Fruit fly (Drosophila melanogaster) whole organism, embryonic: ENCODE results near the gene Cadps.

ENCODE experiments used
- Ada2b ChIP-seq: fragments of 200-800 bp; sonication (Bioruptor generic); IDR thresholded peaks from 2 replicates; pipeline ENCODE4 v1.3.6; 2022; ENCODE audit warnings: missing biosample characterization, missing genetic modification characterization
- Asciz ChIP-seq: fragments of 200-800 bp; sonication (Bioruptor generic); optimal IDR thresholded peaks from 2 replicates; lab custom pipeline; 2017; ENCODE audit warnings: missing biosample characterization, mild to moderate bottlenecking, missing genetic modification characterization, missing genetic modification reagents
- BEAF-32 ChIP-seq: fragments of 200-800 bp; sonication (Bioruptor generic); optimal IDR thresholded peaks from 3 replicates; lab custom pipeline; 2017; ENCODE audit warnings: missing biosample characterization, missing genetic modification characterization, mild to moderate bottlenecking, moderate library complexity, missing genetic modification reagents
- BtbVII ChIP-seq: fragments of 200-800 bp; sonication (Bioruptor generic); optimal IDR thresholded peaks from 3 replicates; lab custom pipeline; 2017; ENCODE audit warnings: missing biosample characterization, mild to moderate bottlenecking, missing genetic modification characterization
- CG1024 ChIP-seq: fragments of 200-800 bp; sonication (Bioruptor generic); IDR thresholded peaks from 2 replicates; pipeline ENCODE4 v1.3.6; 2022; ENCODE audit warnings: missing biosample characterization, missing genetic modification characterization
- CG10267 ChIP-seq: fragments of 200-800 bp; sonication (Bioruptor generic); optimal IDR thresholded peaks from 2 replicates; lab custom pipeline; 2018; ENCODE audit warnings: missing biosample characterization, mild to moderate bottlenecking, missing genetic modification characterization, moderate library complexity
- CG11085 ChIP-seq: fragments of 200-800 bp; sonication (Bioruptor generic); IDR thresholded peaks from 2 replicates; pipeline ENCODE4 v1.3.6; 2022; ENCODE audit warnings: missing biosample characterization, missing genetic modification characterization
- CG11504 ChIP-seq: fragments of 200-800 bp; sonication (Bioruptor generic); optimal IDR thresholded peaks from 3 replicates; lab custom pipeline; 2019; ENCODE audit warnings: missing biosample characterization, mild to moderate bottlenecking, missing genetic modification characterization, moderate library complexity
- CG11696 ChIP-seq: fragments of 200-800 bp; sonication (Bioruptor generic); IDR thresholded peaks from 2 replicates; pipeline ENCODE4 v1.3.6; 2022; ENCODE audit warnings: missing biosample characterization, missing genetic modification characterization
- CG11723 ChIP-seq: fragments of 200-800 bp; sonication (Bioruptor generic); optimal IDR thresholded peaks from 2 replicates; lab custom pipeline; 2017; ENCODE audit warnings: missing biosample characterization, mild to moderate bottlenecking, missing genetic modification characterization
- CG13775 ChIP-seq: fragments of 200-800 bp; sonication (Bioruptor generic); optimal IDR thresholded peaks from 3 replicates; lab custom pipeline; 2017; ENCODE audit warnings: missing biosample characterization, mild to moderate bottlenecking, missing genetic modification characterization
- CG1603 ChIP-seq: fragments of 200-800 bp; sonication (Bioruptor generic); optimal IDR thresholded peaks from 2 replicates; lab custom pipeline; 2019; ENCODE audit warnings: missing biosample characterization, mild to moderate bottlenecking, missing genetic modification characterization, moderate library complexity
- CG16815 ChIP-seq: fragments of 200-800 bp; sonication (Bioruptor generic); optimal IDR thresholded peaks from 3 replicates; lab custom pipeline; 2017; ENCODE audit warnings: missing biosample characterization, mild to moderate bottlenecking, missing genetic modification characterization
- CG18476 ChIP-seq: fragments of 200-800 bp; sonication (Bioruptor generic); optimal IDR thresholded peaks from 2 replicates; lab custom pipeline; 2016; ENCODE audit warnings: missing biosample characterization, mild to moderate bottlenecking, missing genetic modification characterization
- CG2116 ChIP-seq: fragments of 200-800 bp; sonication (Bioruptor generic); optimal IDR thresholded peaks from 3 replicates; lab custom pipeline; 2018; ENCODE audit warnings: missing biosample characterization, mild to moderate bottlenecking, missing genetic modification characterization
- CG3995 ChIP-seq: fragments of 200-800 bp; sonication (Bioruptor generic); optimal IDR thresholded peaks from 3 replicates; lab custom pipeline; 2016; ENCODE audit warnings: missing biosample characterization, missing genetic modification characterization
- CG4617 ChIP-seq: fragments of 200-800 bp; sonication (Bioruptor generic); optimal IDR thresholded peaks from 3 replicates; lab custom pipeline; 2016; ENCODE audit warnings: missing biosample characterization, missing genetic modification characterization, borderline replicate concordance
- CG4854 ChIP-seq: fragments of 200-800 bp; sonication (Bioruptor generic); optimal IDR thresholded peaks from 2 replicates; lab custom pipeline; 2016; ENCODE audit warnings: missing biosample characterization, missing genetic modification characterization, inconsistent platforms
- CG6813 ChIP-seq: fragments of 200-800 bp; sonication (Bioruptor generic); optimal IDR thresholded peaks from 2 replicates; lab custom pipeline; 2017; ENCODE audit warnings: missing biosample characterization, missing genetic modification characterization, mild to moderate bottlenecking, moderate library complexity, missing genetic modification reagents
- CG7357 ChIP-seq: fragments of 200-800 bp; sonication (Bioruptor generic); IDR thresholded peaks from 3 replicates; pipeline ENCODE4 v1.3.6; 2022; ENCODE audit warnings: missing biosample characterization, missing genetic modification characterization
- CG7745 ChIP-seq: fragments of 200-800 bp; sonication (Bioruptor generic); optimal IDR thresholded peaks from 2 replicates; lab custom pipeline; 2018; ENCODE audit warnings: missing biosample characterization, mild to moderate bottlenecking, missing genetic modification characterization, moderate library complexity
- CG7928 ChIP-seq: fragments of 200-800 bp; sonication (Bioruptor generic); optimal IDR thresholded peaks from 2 replicates; lab custom pipeline; 2017; ENCODE audit warnings: missing biosample characterization, mild to moderate bottlenecking, missing genetic modification characterization
- CG8359 ChIP-seq: fragments of 200-800 bp; sonication (Bioruptor generic); optimal IDR thresholded peaks from 2 replicates; lab custom pipeline; 2017; ENCODE audit warnings: missing biosample characterization, mild to moderate bottlenecking, missing genetic modification characterization, borderline replicate concordance
- Camta ChIP-seq: fragments of 200-800 bp; sonication (Bioruptor generic); optimal IDR thresholded peaks from 2 replicates; lab custom pipeline; 2016; ENCODE audit warnings: missing biosample characterization, missing genetic modification characterization
- Dp ChIP-seq: fragments of 200-800 bp; sonication (Bioruptor generic); optimal IDR thresholded peaks from 2 replicates; lab custom pipeline; 2018; ENCODE audit warnings: missing biosample characterization, mild to moderate bottlenecking, missing genetic modification characterization, moderate library complexity
- Ets97D ChIP-seq: fragments of 200-800 bp; sonication (Bioruptor generic); optimal IDR thresholded peaks from 3 replicates; lab custom pipeline; 2016; ENCODE audit warnings: missing biosample characterization, missing genetic modification characterization
- GATAe ChIP-seq: fragments of 200-800 bp; sonication (Bioruptor generic); conservative IDR thresholded peaks from 2 replicates; pipeline ENCODE4 v1.3.6; 2022; ENCODE audit warnings: missing biosample characterization, missing genetic modification characterization
- HmgD ChIP-seq: fragments of 200-800 bp; sonication (Bioruptor generic); optimal IDR thresholded peaks from 3 replicates; lab custom pipeline; 2016; ENCODE audit warnings: missing biosample characterization, missing genetic modification characterization
- Jarid2 ChIP-seq: fragments of 200-800 bp; sonication (Bioruptor generic); optimal IDR thresholded peaks from 3 replicates; lab custom pipeline; 2017; ENCODE audit warnings: mild to moderate bottlenecking, missing biosample characterization, missing genetic modification reagents, missing genetic modification characterization
- Kr ChIP-seq: fragments of 200-800 bp; sonication (Bioruptor generic); optimal IDR thresholded peaks from 2 replicates; lab custom pipeline; 2017; ENCODE audit warnings: missing biosample characterization, mild to moderate bottlenecking, missing genetic modification characterization
- NFAT ChIP-seq: fragments of 200-800 bp; sonication (Bioruptor generic); IDR thresholded peaks from 2 replicates; pipeline ENCODE4 v1.3.6; 2022; ENCODE audit warnings: missing biosample characterization, missing genetic modification characterization
- Pdp1 ChIP-seq, 2 experiments: fragments of 200-800 bp; sonication (Bioruptor generic); optimal IDR thresholded peaks; 3 replicates each; lab custom pipeline; 2016; ENCODE audit warnings: missing biosample characterization in 2 of 2, missing genetic modification characterization in 2 of 2, mild to moderate bottlenecking in 1 of 2, moderate library complexity in 1 of 2
- bowl ChIP-seq: fragments of 200-800 bp; sonication (Bioruptor generic); IDR thresholded peaks from 2 replicates; pipeline ENCODE4 v1.3.6; 2022; ENCODE audit warnings: missing biosample characterization, missing genetic modification characterization
- danr ChIP-seq: fragments of 200-800 bp; sonication (Bioruptor generic); IDR thresholded peaks from 2 replicates; pipeline ENCODE4 v1.3.6; 2022; ENCODE audit warnings: missing biosample characterization, missing genetic modification characterization
- dm ChIP-seq: fragments of 200-800 bp; sonication (Bioruptor generic); optimal IDR thresholded peaks from 3 replicates; lab custom pipeline; 2016; ENCODE audit warnings: missing biosample characterization, missing genetic modification characterization
- dmrt11E ChIP-seq: fragments of 200-800 bp; sonication (Bioruptor generic); optimal IDR thresholded peaks from 3 replicates; lab custom pipeline; 2018; ENCODE audit warnings: missing biosample characterization, mild to moderate bottlenecking, missing genetic modification characterization, moderate library complexity
- ems ChIP-seq: fragments of 200-800 bp; sonication (Bioruptor generic); optimal IDR thresholded peaks from 3 replicates; lab custom pipeline; 2016; ENCODE audit warnings: missing biosample characterization, missing genetic modification characterization
- gcm2 ChIP-seq: fragments of 200-800 bp; sonication (Bioruptor generic); optimal IDR thresholded peaks from 2 replicates; lab custom pipeline; 2016; ENCODE audit warnings: missing biosample characterization, missing genetic modification characterization
- gem ChIP-seq: fragments of 200-800 bp; sonication (Bioruptor generic); optimal IDR thresholded peaks from 2 replicates; lab custom pipeline; 2019; ENCODE audit warnings: missing biosample characterization, mild to moderate bottlenecking, missing genetic modification characterization, moderate library complexity
- hth ChIP-seq: fragments of >200 bp; optimal IDR thresholded peaks from 2 replicates; lab custom pipeline; 2017; ENCODE audit warnings: inconsistent platforms
- lola ChIP-seq, 3 experiments: fragments of >200 bp in 2 of 3; fragments of 200-800 bp in 1 of 3; sonication (Bioruptor generic) in 1 of 3; optimal IDR thresholded peaks; 2 replicates each; lab custom pipeline; 2017 to 2019; ENCODE audit warnings: missing biosample characterization in 3 of 3, missing genetic modification characterization in 3 of 3, mild to moderate bottlenecking in 1 of 3, moderate library complexity in 1 of 3
- maf-S ChIP-seq: fragments of 200-800 bp; sonication (Bioruptor generic); optimal IDR thresholded peaks from 2 replicates; lab custom pipeline; 2016; ENCODE audit warnings: missing biosample characterization, missing genetic modification characterization
- mld ChIP-seq: fragments of 200-800 bp; sonication (Bioruptor generic); IDR thresholded peaks from 3 replicates; pipeline ENCODE4 v1.3.6; 2022; ENCODE audit warnings: missing biosample characterization, missing genetic modification characterization; ENCODE audit not compliant: partially characterized antibody
- pfk ChIP-seq: fragments of 200-800 bp; sonication (Bioruptor generic); optimal IDR thresholded peaks from 2 replicates; lab custom pipeline; 2018; ENCODE audit warnings: missing biosample characterization, mild to moderate bottlenecking, missing genetic modification characterization, moderate library complexity
- pros ChIP-seq: fragments of 200-800 bp; sonication (Bioruptor generic); optimal IDR thresholded peaks from 3 replicates; lab custom pipeline; 2019; ENCODE audit warnings: missing biosample characterization, mild to moderate bottlenecking, missing genetic modification characterization, moderate library complexity
- sr ChIP-seq: fragments of 200-800 bp; sonication (Bioruptor generic); IDR thresholded peaks from 3 replicates; pipeline ENCODE4 v1.3.6; 2022; ENCODE audit warnings: missing biosample characterization, missing genetic modification characterization
- tgo ChIP-seq: fragments of 200-800 bp; sonication (Bioruptor generic); IDR thresholded peaks from 3 replicates; pipeline ENCODE4 v1.3.6; 2022; ENCODE audit warnings: missing biosample characterization, missing genetic modification characterization
- trem ChIP-seq: fragments of 200-800 bp; optimal IDR thresholded peaks from 3 replicates; lab custom pipeline; 2019; ENCODE audit warnings: missing biosample characterization, mild to moderate bottlenecking, missing genetic modification characterization, moderate library complexity
- tup ChIP-seq: fragments of 200-800 bp; sonication (Bioruptor generic); optimal IDR thresholded peaks from 2 replicates; lab custom pipeline; 2016; ENCODE audit warnings: missing biosample characterization, mild to moderate bottlenecking, missing genetic modification characterization, moderate library complexity

Gene Cadps

DNA sequence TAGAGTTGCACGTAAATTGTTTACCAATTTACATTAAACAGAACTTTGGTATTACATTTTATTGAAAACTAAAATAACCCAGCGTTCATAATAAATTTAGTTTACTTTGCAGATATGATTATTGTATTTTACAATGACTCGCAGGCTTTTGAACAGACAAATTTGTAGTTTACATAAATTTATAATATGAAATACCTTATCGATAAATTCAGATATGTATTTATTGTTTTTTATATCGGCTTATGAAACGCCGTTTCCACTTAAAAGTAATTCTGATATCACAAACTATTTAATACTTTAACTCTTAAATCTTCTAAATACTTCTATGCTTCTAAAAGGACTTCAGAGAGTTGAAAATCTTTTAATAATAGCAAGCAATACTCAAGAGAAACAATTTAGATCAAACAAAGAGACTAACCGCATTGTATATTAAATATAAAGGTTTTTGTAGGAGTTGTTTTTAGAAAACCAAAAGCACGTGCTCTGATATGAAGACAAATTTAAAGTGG, 33.9 kb upstream of the Cadps start, which contains the start of gene PIP4K (continued):
- TF ChIP-seq dmrt11E: peak; percentile 31
- no peak for TF ChIP-seq bowl (GFP tag; lab: Robert Waterston, UW)
- TF ChIP-seq CG4617: peak; percentile 20
- TF ChIP-seq danr (GFP tag; lab: Robert Waterston, UW): no peak
- no peak for TF ChIP-seq BtbVII (GFP tag; lab: Kevin White, UChicago)
- no peak for TF ChIP-seq CG18476
- TF ChIP-seq lola (GFP tag; optimal IDR thresholded peaks at IDR 0.05; lab: Kevin White, UChicago): peak in 1 of 3 experiments; percentile 73
- no peak for TF ChIP-seq CG16815 (GFP tag; lab: Kevin White, UChicago)
- peak; percentile 63 for TF ChIP-seq CG11723
- peak; percentile 53 for TF ChIP-seq pfk (GFP tag; lab: Kevin White, UChicago)
- no peak for TF ChIP-seq Ets97D (GFP tag; lab: Kevin White, UChicago)
- TF ChIP-seq hth (lab: Kevin White, UChicago): no peak
- no peak for TF ChIP-seq CG13775
- TF ChIP-seq Jarid2 (GFP tag; lab: Kevin White, UChicago): no peak
- peak; percentile 36 for TF ChIP-seq trem (tag; lab: Kevin White, UChicago)
- no peak for TF ChIP-seq HmgD (GFP tag; lab: Kevin White, UChicago)
- TF ChIP-seq CG1024 (GFP tag; lab: Robert Waterston, UW): peak; percentile 97
- TF ChIP-seq sr (GFP tag; lab: Robert Waterston, UW): no peak
- TF ChIP-seq Kr (GFP tag; lab: Kevin White, UChicago): no peak
- no peak for TF ChIP-seq maf-S (GFP tag; lab: Kevin White, UChicago)
- TF ChIP-seq gcm2 (GFP tag; lab: Kevin White, UChicago): no peak
- no peak for TF ChIP-seq ems (GFP tag; lab: Kevin White, UChicago)
- no peak for TF ChIP-seq CG6813 (GFP tag; lab: Kevin White, UChicago)
- peak; percentile 85 for TF ChIP-seq CG1603 (tag; lab: Kevin White, UChicago)
- TF ChIP-seq dm (GFP tag; lab: Kevin White, UChicago): no peak
- TF ChIP-seq CG8359: no peak
- TF ChIP-seq NFAT (GFP tag; lab: Robert Waterston, UW): no peak
- no peak for TF ChIP-seq tup (GFP tag; lab: Kevin White, UChicago)
- TF ChIP-seq Asciz (GFP tag; lab: Kevin White, UChicago): no peak
- TF ChIP-seq CG3995 (GFP tag; lab: Kevin White, UChicago): peak; percentile 12
- TF ChIP-seq gem (tag; lab: Kevin White, UChicago): peak; percentile 45
- TF ChIP-seq GATAe (GFP tag; lab: Robert Waterston, UW): no peak
- peak; percentile 95 for TF ChIP-seq CG2116
- peak; percentile 89 for TF ChIP-seq CG7357 (GFP tag; lab: Robert Waterston, UW)
- no peak for TF ChIP-seq CG11085 (GFP tag; lab: Robert Waterston, UW)
- peak; percentile 42 for TF ChIP-seq BEAF-32
- no peak for TF ChIP-seq tgo
- peak in 1 of 2 experiments; percentile 7 for TF ChIP-seq Pdp1 (GFP tag; optimal IDR thresholded peaks at IDR 0.05; lab: Kevin White, UChicago)
- TF ChIP-seq CG4854: no peak
- no peak for TF ChIP-seq CG7745 (tag; lab: Kevin White, UChicago)
- TF ChIP-seq mld (GFP tag; lab: Robert Waterston, UW): no peak
- TF ChIP-seq pros (GFP tag; lab: Kevin White, UChicago): no peak
- no peak for TF ChIP-seq Camta (GFP tag; lab: Kevin White, UChicago)
- peak; percentile 11 for TF ChIP-seq CG10267 (tag; lab: Kevin White, UChicago)
- no peak for TF ChIP-seq Ada2b (GFP tag; lab: Robert Waterston, UW)
- TF ChIP-seq CG7928: no peak
- TF ChIP-seq CG11696 (GFP tag; lab: Robert Waterston, UW): no peak
- no peak for TF ChIP-seq Dp (GFP tag; lab: Kevin White, UChicago)
- no peak for TF ChIP-seq CG11504 (tag; lab: Kevin White, UChicago)
